Worm (Caenorhabditis elegans): ENCODE results near the gene stdh-4.
"Not testable (repeated sequence)": the region's sequence is repeated elsewhere in the genome, so short reads cannot be mapped to it uniquely, and the experiment has no call there.

stdh-4 gene

DNA sequence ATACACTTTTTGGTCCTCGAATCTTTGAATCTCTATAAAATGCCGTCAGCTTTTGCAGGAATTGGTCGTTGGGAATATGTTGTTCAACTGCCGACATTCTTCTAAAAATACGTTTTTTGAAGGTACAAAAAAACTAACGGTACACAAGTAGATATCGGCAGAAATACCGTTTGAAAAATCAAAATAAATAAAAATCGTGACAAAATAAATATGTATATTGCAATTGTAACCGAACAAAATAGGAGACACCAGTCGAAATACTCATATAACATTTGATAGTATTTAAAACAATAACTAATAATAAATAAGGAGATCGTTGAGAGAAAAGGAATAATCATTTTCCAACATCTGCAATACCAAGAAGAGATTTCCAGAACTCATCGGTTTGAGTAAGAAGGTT, 16.0 kb downstream of the stdh-4 start, which contains the start of gene F25G6.8:
Gene F25G6.8, minus strand, starts transcription at position 101 of the 400 bp plus-strand sequence.
- TF ChIP-seq elt-3 (tag; optimal IDR thresholded peaks at IDR 0.05) (no peak), cnd-1 (tag; optimal IDR thresholded peaks at IDR 0.05) (no peak), nhr-76 (tag; optimal IDR thresholded peaks at IDR 0.05) (no peak), sptf-1 (tag; optimal IDR thresholded peaks at IDR 0.05) (no peak), M03D4.4 (tag; optimal IDR thresholded peaks at IDR 0.05) (no peak), lsy-2 (tag; optimal IDR thresholded peaks at IDR 0.05) (no peak), ceh-39 (tag; optimal IDR thresholded peaks at IDR 0.05) (no peak), nhr-12 (tag; optimal IDR thresholded peaks at IDR 0.05) (no peak), unc-39 (tag; optimal IDR thresholded peaks at IDR 0.05) (no peak), nhr-237 (tag; optimal IDR thresholded peaks at IDR 0.05) (no peak), lin-32 (GFP tag; optimal IDR thresholded peaks at IDR 0.05) (no peak), ham-2 (GFP tag; optimal IDR thresholded peaks at IDR 0.05) (no peak), ceh-43 (GFP tag; optimal IDR thresholded peaks at IDR 0.05) (no peak), unc-62 (GFP tag; optimal IDR thresholded peaks at IDR 0.05) (no peak), mab-5 (tag; optimal IDR thresholded peaks at IDR 0.05) (no peak), ces-1 (GFP tag; optimal IDR thresholded peaks at IDR 0.05) (no peak), unc-120 (tag; optimal IDR thresholded peaks at IDR 0.05; ENCODE audit: poor library complexity, severe bottlenecking) (no peak)

DNA sequence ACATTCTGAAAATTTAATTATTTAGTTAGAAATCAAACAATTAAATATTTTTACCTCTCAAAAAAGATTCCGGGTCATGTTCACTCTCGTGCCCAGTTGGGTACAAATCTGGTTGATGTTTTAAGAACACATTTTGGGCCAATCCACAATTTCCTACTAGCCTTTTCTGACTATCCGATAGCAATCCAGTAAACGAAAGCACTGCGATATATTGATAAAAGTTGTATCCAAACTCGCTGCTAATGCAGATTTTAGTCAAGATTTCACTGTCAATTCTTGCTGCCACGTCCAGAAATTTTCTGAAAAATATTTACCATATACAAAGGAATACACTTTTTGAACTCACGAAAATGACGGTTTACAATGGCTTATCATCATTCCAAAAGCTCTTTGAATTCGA, 20.1 kb downstream of the stdh-4 start:
- TF ChIP-seq drap-1 (GFP tag; optimal IDR thresholded peaks at IDR 0.05) = no peak
- no peak for TF ChIP-seq M03D4.4 (tag; optimal IDR thresholded peaks at IDR 0.05)
- no peak for TF ChIP-seq elt-3 (tag; optimal IDR thresholded peaks at IDR 0.05)
- no peak for TF ChIP-seq bed-3 (GFP tag; optimal IDR thresholded peaks at IDR 0.05)
- no peak for TF ChIP-seq sptf-1 (tag; optimal IDR thresholded peaks at IDR 0.05)
- no peak for TF ChIP-seq ceh-39 (tag; optimal IDR thresholded peaks at IDR 0.05)
- no peak for TF ChIP-seq elt-1 (tag; optimal IDR thresholded peaks at IDR 0.05; ENCODE audit: borderline replicate concordance, insufficient read depth)
- TF ChIP-seq cnd-1 (tag; optimal IDR thresholded peaks at IDR 0.05) = no peak
- TF ChIP-seq ceh-43 (GFP tag; optimal IDR thresholded peaks at IDR 0.05) = no peak
- TF ChIP-seq tbx-8 (GFP tag; optimal IDR thresholded peaks at IDR 0.05) = no peak
- TF ChIP-seq nhr-28 (tag; optimal IDR thresholded peaks at IDR 0.05) = no peak
- no peak for TF ChIP-seq nhr-237 (tag; optimal IDR thresholded peaks at IDR 0.05)
- TF ChIP-seq lin-32 (GFP tag; optimal IDR thresholded peaks at IDR 0.05) = no peak
- no peak for TF ChIP-seq sem-2 (GFP tag; optimal IDR thresholded peaks at IDR 0.05)
- TF ChIP-seq nhr-12 (tag; optimal IDR thresholded peaks at IDR 0.05) = no peak
- no peak for TF ChIP-seq blmp-1 (tag; optimal IDR thresholded peaks at IDR 0.05)

DNA sequence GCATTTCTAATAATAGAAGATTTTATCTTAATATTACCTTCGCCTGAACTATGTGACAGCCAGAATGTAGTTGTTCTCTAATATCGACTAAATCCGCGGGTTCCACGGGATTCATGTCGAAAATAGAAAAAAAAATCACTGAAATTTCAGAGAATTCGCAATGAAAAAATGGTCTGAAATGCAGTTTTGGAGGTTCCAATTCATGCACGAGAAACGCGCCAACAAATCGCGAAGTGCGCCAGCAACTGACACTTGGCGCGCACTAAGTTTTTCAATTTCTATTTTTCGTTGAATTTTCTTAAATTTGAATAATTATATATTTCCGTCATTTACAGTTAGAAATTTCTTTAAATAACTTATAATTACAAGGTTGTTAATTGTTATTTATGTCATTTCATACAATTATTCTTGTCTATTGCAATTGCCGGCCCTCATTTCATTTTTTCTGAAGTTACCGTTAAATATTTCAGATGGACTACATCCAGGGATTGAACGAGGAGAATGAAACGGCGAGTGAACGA, 20.8 kb downstream of the stdh-4 start, which contains the start of the genes F25G6.9 and symk-1:
Gene F25G6.9, minus strand, starts transcription at position 160 of the 521 bp plus-strand sequence.
Gene symk-1, plus strand, starts transcription at position 471 of the 521 bp plus-strand sequence.
- TF ChIP-seq M03D4.4 (tag; optimal IDR thresholded peaks at IDR 0.05) (no peak), lsy-2 (tag; optimal IDR thresholded peaks at IDR 0.05) (peak; percentile 35), lin-13 (tag; optimal IDR thresholded peaks at IDR 0.05) (peak; percentile 45)

ce11 chrV:8574762-8575161, 25.7 kb downstream of the stdh-4 start, which contains the start of gene F25G6.1:
TSS of gene F25G6.1 (plus strand) at chrV:8575062.
- TF ChIP-seq lin-32 (GFP tag; optimal IDR thresholded peaks at IDR 0.05); sptf-1 (tag; optimal IDR thresholded peaks at IDR 0.05); drap-1 (GFP tag; optimal IDR thresholded peaks at IDR 0.05): not testable (repeated sequence)

DNA sequence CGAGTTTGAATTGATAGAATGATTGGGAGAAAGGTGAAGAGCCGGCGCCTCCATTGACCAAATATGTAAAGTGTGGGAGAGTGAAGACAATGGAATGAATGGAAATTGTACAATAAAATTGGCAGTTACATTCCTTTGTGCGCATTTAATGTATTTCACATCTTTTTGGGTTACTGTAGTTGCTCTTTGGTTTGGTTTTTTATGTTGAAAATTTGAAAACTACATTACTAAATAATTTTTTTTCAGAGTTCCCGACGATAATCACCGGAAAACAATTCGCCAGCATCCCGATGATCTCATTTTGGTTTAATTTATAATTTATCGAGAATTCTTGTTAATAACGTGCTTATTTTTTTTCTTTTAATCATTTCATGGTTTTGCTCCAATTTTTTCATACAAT, 31.9 kb downstream of the stdh-4 start, which contains the start of gene C10B5.1:
Gene C10B5.1, plus strand, starts transcription at position 301 of the 400 bp plus-strand sequence.
- no peak for TF ChIP-seq blmp-1 (tag; optimal IDR thresholded peaks at IDR 0.05)
- no peak for TF ChIP-seq elt-1 (tag; optimal IDR thresholded peaks at IDR 0.05; ENCODE audit: borderline replicate concordance, insufficient read depth)
- no peak for TF ChIP-seq sptf-1 (tag; optimal IDR thresholded peaks at IDR 0.05)
- TF ChIP-seq ham-2 (GFP tag; optimal IDR thresholded peaks at IDR 0.05) = no peak
- TF ChIP-seq tbx-8 (GFP tag; optimal IDR thresholded peaks at IDR 0.05) = no peak
- TF ChIP-seq snpc-4 (tag; optimal IDR thresholded peaks at IDR 0.05) = no peak
- TF ChIP-seq drap-1 (GFP tag; optimal IDR thresholded peaks at IDR 0.05) = no peak
- TF ChIP-seq mls-2 (tag; optimal IDR thresholded peaks at IDR 0.05) = no peak
- TF ChIP-seq ceh-39 (tag; optimal IDR thresholded peaks at IDR 0.05) = no peak
- no peak for TF ChIP-seq nhr-237 (tag; optimal IDR thresholded peaks at IDR 0.05)
- TF ChIP-seq ceh-43 (GFP tag; optimal IDR thresholded peaks at IDR 0.05) = no peak

DNA sequence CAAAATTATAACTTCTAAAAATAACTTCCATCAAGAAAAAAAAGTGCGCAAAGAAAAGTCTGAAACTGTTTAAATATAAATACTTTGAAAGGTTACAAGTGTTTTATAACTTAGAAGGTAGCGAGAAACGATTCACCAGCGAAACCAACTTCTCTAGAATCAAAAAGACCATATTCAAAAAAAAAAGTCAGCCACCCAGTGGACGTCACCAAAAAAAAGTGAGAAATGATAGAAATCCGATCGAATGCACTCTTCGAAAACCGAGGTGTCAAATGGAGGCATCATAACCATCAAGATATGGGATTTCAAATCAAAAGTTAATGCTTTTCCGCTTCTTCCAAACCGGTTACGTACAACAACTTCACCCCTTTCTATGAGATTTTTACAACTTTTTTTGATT, 37.4 kb downstream of the stdh-4 start:
- no peak for TF ChIP-seq sem-2 (GFP tag; optimal IDR thresholded peaks at IDR 0.05)
